Worm (Caenorhabditis elegans) whole organism, midembryonic: ENCODE measurements around the gene gpa-8.

Experiments
- cog-1 ChIP-seq: sonication (generic microtip); optimal IDR thresholded peaks from 2 replicates; lab custom pipeline; 2016; ENCODE audit warnings: missing genetic modification characterization, missing compliant biosample characterization
- flt-1 ChIP-seq: fragments of 200-800 bp; sonication (Bioruptor generic); IDR thresholded peaks from 2 replicates; pipeline ENCODE4 v1.3.6; 2022; ENCODE audit warnings: missing genetic modification characterization, missing compliant biosample characterization
- tab-1 ChIP-seq: fragments of 200-800 bp; sonication (Bioruptor generic); IDR thresholded peaks from 2 replicates; pipeline ENCODE4 v1.3.6; 2022; ENCODE audit warnings: missing genetic modification characterization, missing compliant biosample characterization

DNA sequence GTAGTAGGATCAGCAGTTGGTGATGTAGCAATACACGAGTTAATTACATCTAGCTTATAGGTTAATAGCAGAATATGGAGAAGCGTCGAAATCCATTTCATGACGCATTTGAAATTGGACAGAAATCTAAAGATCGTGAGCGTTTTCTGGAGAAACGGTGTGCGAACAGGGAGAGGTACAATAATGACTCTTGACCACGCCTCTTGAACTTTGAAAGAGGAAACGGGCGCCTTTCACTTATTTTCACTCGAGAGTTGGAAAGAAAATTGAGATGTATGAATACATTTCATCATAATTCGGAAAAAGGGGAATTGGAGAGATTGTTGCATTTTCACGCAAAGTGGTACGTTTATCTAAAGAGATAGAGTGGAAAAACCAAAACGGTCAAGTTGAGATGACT lies 10.5 kb downstream of the gpa-8 start, which contains the start of gene F56H9.6:
- no peak for TF ChIP-seq cog-1 (tag; lab: Kevin White, UChicago)
- no peak for TF ChIP-seq tab-1 (GFP tag; lab: Robert Waterston, UW)
- no peak for TF ChIP-seq flt-1
